Fruit fly (Drosophila melanogaster) whole organism, wandering third instar larva: ENCODE results near the gene mTerf5.

Experiments used
- CG32264 ChIP-seq: fragments of 200-800 bp; sonication (Bioruptor generic); optimal IDR thresholded peaks from 2 replicates; lab custom pipeline; 2016; ENCODE audit warnings: missing biosample characterization, missing genetic modification characterization
- CG9705 ChIP-seq: fragments of 200-800 bp; sonication (Bioruptor generic); optimal IDR thresholded peaks from 2 replicates; lab custom pipeline; 2018; ENCODE audit warnings: missing biosample characterization, mild to moderate bottlenecking, missing genetic modification characterization
- Dfd ChIP-seq: fragments of >200 bp; optimal IDR thresholded peaks from 2 replicates; lab custom pipeline; 2017; ENCODE audit warnings: missing biosample characterization, missing genetic modification characterization
- Hnf4 ChIP-seq: fragments of 200-800 bp; sonication (Bioruptor generic); optimal IDR thresholded peaks from 2 replicates; lab custom pipeline; 2016; ENCODE audit warnings: missing biosample characterization, mild to moderate bottlenecking, missing genetic modification characterization
- Hr78 ChIP-seq: fragments of >200 bp; optimal IDR thresholded peaks from 2 replicates; lab custom pipeline; 2017; ENCODE audit warnings: missing biosample characterization, missing genetic modification characterization
- Mio ChIP-seq: sonication (Bioruptor generic); optimal IDR thresholded peaks from 2 replicates; lab custom pipeline; 2016; ENCODE audit warnings: missing biosample characterization, missing genetic modification characterization
- Myc ChIP-seq: fragments of >200 bp; optimal IDR thresholded peaks from 2 replicates; lab custom pipeline; 2017
- OdsH ChIP-seq: fragments of 200-800 bp; sonication (Bioruptor generic); optimal IDR thresholded peaks from 2 replicates; lab custom pipeline; 2016; ENCODE audit warnings: missing biosample characterization, mild to moderate bottlenecking, missing genetic modification characterization
- Rel ChIP-seq, 2 experiments: fragments of 200-800 bp; sonication (Bioruptor generic) in 1 of 2; optimal IDR thresholded peaks; 2 replicates in 1 of 2; 3 replicates in 1 of 2; lab custom pipeline; 2016 to 2019; ENCODE audit warnings: mild to moderate bottlenecking in 2 of 2, missing biosample characterization in 2 of 2, missing genetic modification characterization in 2 of 2, moderate library complexity in 1 of 2
- fru ChIP-seq: fragments of 200-800 bp; sonication (Bioruptor generic); optimal IDR thresholded peaks from 3 replicates; lab custom pipeline; 2016; ENCODE audit warnings: missing biosample characterization, mild to moderate bottlenecking, missing genetic modification characterization
- h ChIP-seq: fragments of 200-800 bp; sonication (Bioruptor generic); optimal IDR thresholded peaks from 3 replicates; lab custom pipeline; 2016; ENCODE audit warnings: missing biosample characterization, mild to moderate bottlenecking, missing genetic modification characterization
- lola ChIP-seq: fragments of >200 bp; optimal IDR thresholded peaks from 2 replicates; lab custom pipeline; 2017; ENCODE audit warnings: missing biosample characterization, missing genetic modification characterization
- pan ChIP-seq: fragments of >200 bp; optimal IDR thresholded peaks from 2 replicates; lab custom pipeline; 2017
- tai ChIP-seq: sonication (Bioruptor generic); optimal IDR thresholded peaks from 2 replicates; lab custom pipeline; 2016; ENCODE audit warnings: missing biosample characterization, missing genetic modification characterization

DNA sequence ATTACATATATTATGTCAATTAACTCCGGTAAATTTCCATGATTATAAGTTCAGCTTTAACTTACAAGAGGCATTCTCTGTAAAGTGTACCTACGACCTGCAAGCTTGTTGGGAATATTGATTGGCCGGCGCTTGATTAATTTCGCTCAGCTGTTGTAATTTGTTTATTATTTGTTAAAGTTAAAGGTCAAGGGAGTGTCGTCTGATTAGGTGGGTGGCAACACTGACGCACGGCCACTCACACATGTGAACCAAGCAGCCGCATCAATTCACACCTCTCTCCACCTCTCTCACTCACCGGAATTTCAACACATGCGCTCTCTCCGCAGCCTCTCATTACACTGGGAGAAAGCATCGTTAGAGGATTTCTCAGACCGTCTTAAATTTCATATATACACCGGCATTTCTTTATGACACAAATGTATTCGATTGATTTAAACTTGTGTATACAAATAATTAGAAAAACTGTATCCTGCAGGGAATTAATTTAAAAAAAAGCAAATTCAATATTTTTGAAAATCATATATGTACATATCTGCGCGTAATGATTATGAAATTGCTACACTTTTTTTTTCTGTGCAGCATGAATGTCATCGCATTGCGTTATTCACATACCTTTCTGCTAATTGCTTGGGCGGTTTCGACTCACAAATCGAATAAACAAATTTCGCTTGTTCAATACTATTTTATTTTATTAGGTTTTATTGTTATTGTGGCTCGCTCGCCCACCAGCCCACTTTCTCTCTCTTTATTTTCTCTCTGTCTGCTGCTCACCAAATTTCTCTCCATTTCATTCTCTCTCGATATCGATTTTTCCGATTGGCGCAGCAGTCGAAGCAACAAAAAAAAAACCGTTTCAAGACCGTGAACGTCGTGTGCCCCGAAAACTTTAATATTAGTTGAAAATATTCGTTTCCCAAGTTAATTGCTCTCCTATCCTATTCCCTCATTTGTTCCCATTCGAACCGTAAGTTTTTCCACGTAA lies 51.2 kb downstream of the mTerf5 start:
- peak; percentile 7 for TF ChIP-seq CG32264 (GFP tag; lab: Kevin White, UChicago)
- TF ChIP-seq lola (GFP tag; lab: Kevin White, UChicago), result no peak
- TF ChIP-seq Hr78 (GFP tag; lab: Kevin White, UChicago), result no peak
- no peak for TF ChIP-seq tai
- TF ChIP-seq Rel (GFP tag; optimal IDR thresholded peaks at IDR 0.05; lab: Kevin White, UChicago), result no peak
- no peak for TF ChIP-seq Rel (tag; optimal IDR thresholded peaks at IDR 0.05; lab: Kevin White, UChicago)
- no peak for TF ChIP-seq Mio
- peak; percentile 82 for TF ChIP-seq fru (GFP tag; lab: Kevin White, UChicago)
- peak; percentile 78 for TF ChIP-seq OdsH (GFP tag; lab: Kevin White, UChicago)
- no peak for TF ChIP-seq Myc (lab: Kevin White, UChicago)
- peak; percentile 78 for TF ChIP-seq h (GFP tag; lab: Kevin White, UChicago)
- no peak for TF ChIP-seq Hnf4 (GFP tag; lab: Kevin White, UChicago)
- no peak for TF ChIP-seq Dfd (GFP tag; lab: Kevin White, UChicago)
- peak; percentile 65 for TF ChIP-seq CG9705
- no peak for TF ChIP-seq pan (lab: Kevin White, UChicago)
